Worm (Caenorhabditis elegans): ENCODE data around the gene paic-1.

paic-1 gene

DNA sequence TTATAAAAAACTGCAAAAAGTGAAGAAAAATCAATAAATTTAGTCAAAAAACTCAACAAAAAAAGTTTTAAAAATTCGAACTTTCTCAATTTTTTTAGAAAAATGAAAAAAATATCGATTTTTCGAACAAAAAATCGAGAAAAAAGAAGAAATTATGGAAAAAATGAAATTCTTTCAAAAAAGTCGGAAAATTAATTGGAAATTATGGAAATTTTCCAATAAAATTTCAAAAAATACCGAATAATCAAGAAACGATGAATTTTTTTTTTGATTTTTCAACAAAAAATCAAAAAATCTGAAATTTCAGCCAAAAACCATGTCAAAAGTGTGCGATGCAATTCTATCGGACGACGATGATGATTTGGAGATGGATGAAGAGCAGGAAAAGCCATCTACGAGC lies 43.6 kb downstream of the paic-1 start, which contains the start of gene H20J04.4:
Gene H20J04.4 (plus strand): TSS at position 301 of the 400 bp plus-strand sequence.
- no peak for TF ChIP-seq unc-62 (GFP tag; optimal IDR thresholded peaks at IDR 0.05)
- no peak for TF ChIP-seq D2030.7 (GFP tag; IDR thresholded peaks at IDR 0.05)
- TF ChIP-seq nhr-80 (tag; optimal IDR thresholded peaks at IDR 0.05): no peak
- TF ChIP-seq B0336.3 (GFP tag; IDR thresholded peaks at IDR 0.05): no peak
- no peak for TF ChIP-seq him-1 (tag; optimal IDR thresholded peaks at IDR 0.05)
- TF ChIP-seq lin-54 (GFP tag; optimal IDR thresholded peaks at IDR 0.05): no peak
- no peak for TF ChIP-seq aptf-3 (GFP tag; IDR thresholded peaks at IDR 0.05)
- TF ChIP-seq chd-7 (tag; optimal IDR thresholded peaks at IDR 0.05): no peak
- no peak for TF ChIP-seq nfya-1 (tag; optimal IDR thresholded peaks at IDR 0.05; ENCODE audit: borderline replicate concordance, insufficient read depth)
- no peak for TF ChIP-seq ekl-4 (GFP tag; IDR thresholded peaks at IDR 0.05)
- TF ChIP-seq nhr-179 (tag; optimal IDR thresholded peaks at IDR 0.05): no peak
- TF ChIP-seq B0261.1 (tag; optimal IDR thresholded peaks at IDR 0.05): no peak
- no peak for TF ChIP-seq F10E7.11 (tag; optimal IDR thresholded peaks at IDR 0.05)

DNA sequence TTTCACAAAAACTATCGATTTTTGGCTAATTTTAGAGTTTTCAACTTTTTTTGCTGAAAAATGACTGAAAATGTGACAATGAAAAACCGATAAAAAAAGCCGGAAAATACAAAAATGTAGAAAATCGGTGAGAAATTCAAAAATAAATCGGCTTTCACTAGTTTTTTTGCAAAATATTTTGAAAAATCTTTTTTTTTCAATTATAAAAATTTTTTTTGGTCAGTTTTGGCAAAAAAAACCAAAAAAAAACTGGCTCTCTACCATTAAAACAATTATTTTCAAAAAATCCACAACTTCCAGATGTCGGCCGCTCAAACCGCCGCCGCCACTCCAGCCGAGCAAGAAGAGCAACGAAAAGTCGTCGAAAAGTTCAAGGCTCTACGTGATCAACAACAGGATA lies 45.9 kb downstream of the paic-1 start, which contains the start of gene pfd-2:
Gene pfd-2 (plus strand): TSS at position 301 of the 400 bp plus-strand sequence.
- TF ChIP-seq lir-1 (GFP tag; conservative IDR thresholded peaks at IDR 0.05) (no peak), ztf-26 (tag; optimal IDR thresholded peaks at IDR 0.05) (no peak), athp-1 (tag; optimal IDR thresholded peaks at IDR 0.05) (no peak), snpc-1.1 (tag; optimal IDR thresholded peaks at IDR 0.05; ENCODE audit: insufficient read depth) (no peak), F52B5.7 (tag; optimal IDR thresholded peaks at IDR 0.05) (no peak), snpc-3.4 (tag; optimal IDR thresholded peaks at IDR 0.05) (no peak), egrh-3 (GFP tag; IDR thresholded peaks at IDR 0.05) (no peak), him-1 (tag; optimal IDR thresholded peaks at IDR 0.05) (no peak), B0336.3 (GFP tag; IDR thresholded peaks at IDR 0.05) (no peak), let-526 (GFP tag; IDR thresholded peaks at IDR 0.05) (no peak), bed-1 (GFP tag; IDR thresholded peaks at IDR 0.05) (no peak), F33H1.4 (GFP tag; IDR thresholded peaks at IDR 0.05) (no peak), hlh-26 (GFP tag; conservative IDR thresholded peaks at IDR 0.05) (no peak), C06A6.2 (GFP tag; conservative IDR thresholded peaks at IDR 0.05) (no peak), hmg-20 (GFP tag; IDR thresholded peaks at IDR 0.05) (no peak), Y79H2A.3 (GFP tag; conservative IDR thresholded peaks at IDR 0.05) (no peak), ceh-91 (GFP tag; IDR thresholded peaks at IDR 0.05) (no peak), ama-1 (optimal IDR thresholded peaks at IDR 0.05) (no peak), ama-1 (GFP tag; optimal IDR thresholded peaks at IDR 0.05) (no peak), egl-18 (GFP tag; IDR thresholded peaks at IDR 0.05) (no peak)

DNA sequence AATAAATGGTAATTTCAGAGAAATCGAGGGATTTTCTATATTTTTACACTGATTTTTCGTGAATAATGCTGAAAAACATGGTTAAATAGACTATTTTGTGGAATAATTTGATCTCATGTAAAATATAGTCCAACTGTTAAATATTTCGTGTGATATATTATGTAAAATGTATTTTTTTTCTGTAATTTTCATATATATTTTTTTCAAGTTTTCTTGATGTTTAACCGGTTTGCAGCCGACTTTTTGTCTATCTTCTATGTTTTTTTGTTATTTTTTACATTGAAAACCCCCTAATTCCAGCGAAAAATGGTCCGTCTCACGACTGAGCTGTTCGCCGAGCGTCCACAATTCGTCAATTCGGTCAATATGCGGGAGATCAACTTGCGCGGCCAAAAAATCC lies 48.3 kb downstream of the paic-1 start, which contains the start of gene mog-2:
Gene mog-2 (plus strand): TSS at position 301 of the 400 bp plus-strand sequence.
- TF ChIP-seq ekl-4 (GFP tag; IDR thresholded peaks at IDR 0.05) (no peak), hmg-20 (GFP tag; IDR thresholded peaks at IDR 0.05) (no peak), efl-1 (GFP tag; optimal IDR thresholded peaks at IDR 0.05) (no peak), F10E7.11 (tag; optimal IDR thresholded peaks at IDR 0.05) (no peak), ama-1 (optimal IDR thresholded peaks at IDR 0.05) (no peak), ama-1 (GFP tag; optimal IDR thresholded peaks at IDR 0.05) (no peak), aptf-2 (GFP tag; conservative IDR thresholded peaks at IDR 0.05) (no peak), madf-8 (GFP tag; conservative IDR thresholded peaks at IDR 0.05) (no peak), akir-1 (GFP tag; optimal IDR thresholded peaks at IDR 0.05) (no peak)

DNA sequence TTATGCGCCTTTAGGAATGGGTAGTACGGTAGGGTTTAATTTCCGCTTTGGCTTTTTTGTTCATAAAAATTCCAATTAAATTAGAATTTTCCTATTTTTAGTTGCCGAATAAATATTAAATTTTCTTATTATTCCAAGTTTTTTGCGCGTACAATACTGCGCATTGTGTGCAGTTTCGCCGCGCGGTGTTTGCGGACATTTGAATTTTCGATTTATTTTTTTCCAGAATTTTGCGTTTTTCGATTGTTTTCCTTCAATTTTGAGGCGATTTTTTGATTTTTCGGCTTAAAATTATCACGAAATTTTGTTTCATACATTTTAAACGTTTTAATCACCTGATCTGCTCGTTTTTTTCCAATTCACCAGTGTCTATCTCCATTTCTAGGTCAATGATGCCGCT lies 49.5 kb downstream of the paic-1 start, which contains the start of gene H20J04.6:
Gene H20J04.6 (plus strand): TSS at position 386 of the 400 bp plus-strand sequence.
- no peak for TF ChIP-seq madf-10 (tag; optimal IDR thresholded peaks at IDR 0.05)
- TF ChIP-seq lin-54 (GFP tag; optimal IDR thresholded peaks at IDR 0.05): peak; percentile 13
- peak; percentile 10 for TF ChIP-seq snpc-1.3 (tag; optimal IDR thresholded peaks at IDR 0.05; ENCODE audit: insufficient read depth)
- no peak for TF ChIP-seq T26A5.8 (tag; optimal IDR thresholded peaks at IDR 0.05)
- peak; percentile 27; the same call in 1 of the 2 replicates for TF ChIP-seq madf-6 (GFP tag; IDR thresholded peaks at IDR 0.05)
- TF ChIP-seq lsl-1 (GFP tag; optimal IDR thresholded peaks at IDR 0.05): peak; percentile 19
